Fruit fly (Drosophila melanogaster) whole organism, prepupa: Measurements from ENCODE around the gene Hel89B.

Experiments
- CG10669 ChIP-seq: fragments of 200-800 bp; sonication (Bioruptor generic); optimal IDR thresholded peaks from 3 replicates; lab custom pipeline; 2018; ENCODE audit warnings: missing biosample characterization, mild to moderate bottlenecking, missing genetic modification characterization, moderate library complexity
- CG32006 ChIP-seq: fragments of 200-800 bp; sonication (Bioruptor generic); optimal IDR thresholded peaks from 3 replicates; lab custom pipeline; 2017; ENCODE audit warnings: missing biosample characterization, mild to moderate bottlenecking, missing genetic modification characterization
- CG6163 ChIP-seq: fragments of 200-800 bp; sonication (Bioruptor generic); IDR thresholded peaks from 3 replicates; pipeline ENCODE4 v1.3.6; 2022; ENCODE audit warnings: missing biosample characterization, missing genetic modification characterization
- CG7368 ChIP-seq: fragments of 200-800 bp; sonication (Bioruptor generic); optimal IDR thresholded peaks from 3 replicates; lab custom pipeline; 2016; ENCODE audit warnings: missing biosample characterization, missing genetic modification characterization
- Eip78C ChIP-seq: fragments of 200-800 bp; sonication (Bioruptor generic); peaks from one replicate; lab custom pipeline; 2016; ENCODE audit warnings: missing biosample characterization, missing genetic modification characterization
- Gug ChIP-seq: fragments of 200-800 bp; sonication (Bioruptor generic); IDR thresholded peaks from 2 replicates; pipeline ENCODE4 v1.3.6; 2022; ENCODE audit warnings: missing biosample characterization, missing genetic modification characterization
- Hr38 ChIP-seq: sonication (Bioruptor generic); optimal IDR thresholded peaks from 2 replicates; lab custom pipeline; 2016; ENCODE audit warnings: missing biosample characterization, missing genetic modification characterization
- Hr39 ChIP-seq: fragments of 200-800 bp; sonication (Bioruptor generic); optimal IDR thresholded peaks from 2 replicates; lab custom pipeline; 2016; ENCODE audit warnings: missing biosample characterization, missing genetic modification characterization
- Hr4 ChIP-seq: fragments of 200-800 bp; sonication (Bioruptor generic); optimal IDR thresholded peaks from 3 replicates; lab custom pipeline; 2016; ENCODE audit warnings: missing biosample characterization, missing genetic modification characterization
- Met ChIP-seq: fragments of 200-800 bp; sonication (Bioruptor generic); optimal IDR thresholded peaks from 3 replicates; lab custom pipeline; 2016; ENCODE audit warnings: missing biosample characterization, missing genetic modification characterization
- acj6 ChIP-seq: fragments of 200-800 bp; sonication (Bioruptor generic); optimal IDR thresholded peaks from 3 replicates; lab custom pipeline; 2016; ENCODE audit warnings: missing biosample characterization, missing genetic modification characterization
- cyc ChIP-seq: fragments of 200-800 bp; sonication (Bioruptor generic); optimal IDR thresholded peaks from 3 replicates; lab custom pipeline; 2016; ENCODE audit warnings: missing biosample characterization, missing genetic modification characterization
- esn ChIP-seq: fragments of 200-800 bp; sonication (Bioruptor generic); optimal IDR thresholded peaks from 2 replicates; lab custom pipeline; 2016; ENCODE audit warnings: missing biosample characterization, mild to moderate bottlenecking, missing genetic modification characterization, moderate library complexity
- lz ChIP-seq: fragments of 200-800 bp; sonication (Bioruptor generic); optimal IDR thresholded peaks from 3 replicates; lab custom pipeline; 2016; ENCODE audit warnings: missing biosample characterization, missing genetic modification characterization

DNA sequence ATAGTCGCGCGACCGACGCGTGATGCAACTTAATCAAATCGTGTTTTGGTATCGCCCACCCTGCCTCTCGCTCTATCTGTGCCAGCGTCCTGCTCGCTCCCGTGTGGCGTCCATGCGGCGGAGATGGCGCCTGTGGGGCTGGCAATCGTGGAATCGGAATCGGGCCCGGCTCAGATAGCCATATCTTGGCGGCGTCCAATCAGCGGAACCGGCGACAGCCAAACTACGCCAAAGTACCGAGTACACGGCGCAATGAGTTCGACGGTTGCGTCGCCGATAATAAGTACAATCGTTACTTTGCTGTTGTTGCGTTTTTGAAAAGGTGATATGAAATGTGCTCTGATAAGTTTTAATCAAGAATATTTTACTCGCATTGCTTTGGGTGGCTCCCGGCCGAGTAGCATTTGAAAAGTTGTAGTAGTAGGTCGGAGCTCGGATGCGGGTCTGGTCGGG is 12.7 kb downstream of the Hel89B start, which contains the start of gene srp:
- no peak for TF ChIP-seq esn (GFP tag; lab: Kevin White, UChicago)
- TF ChIP-seq Gug (GFP tag; lab: Robert Waterston, UW) = no peak
- TF ChIP-seq CG6163 (GFP tag; lab: Robert Waterston, UW) = no peak
- no peak for TF ChIP-seq CG32006
- no peak for TF ChIP-seq Hr38 (GFP tag; lab: Kevin White, UChicago)
- TF ChIP-seq cyc = no peak
- no peak for TF ChIP-seq CG10669 (GFP tag; lab: Kevin White, UChicago)
- no peak for TF ChIP-seq lz
- TF ChIP-seq Hr4 (GFP tag; lab: Kevin White, UChicago) = no peak
- no peak for TF ChIP-seq CG7368 (GFP tag; lab: Kevin White, UChicago)
- TF ChIP-seq Eip78C (GFP tag; lab: Kevin White, UChicago) = no peak
- no peak for TF ChIP-seq Met (GFP tag; lab: Kevin White, UChicago)
- TF ChIP-seq acj6 = no peak
- TF ChIP-seq Hr39 = no peak
